Fruit fly (Drosophila melanogaster): ENCODE measurements around the gene hyx.

DNA sequence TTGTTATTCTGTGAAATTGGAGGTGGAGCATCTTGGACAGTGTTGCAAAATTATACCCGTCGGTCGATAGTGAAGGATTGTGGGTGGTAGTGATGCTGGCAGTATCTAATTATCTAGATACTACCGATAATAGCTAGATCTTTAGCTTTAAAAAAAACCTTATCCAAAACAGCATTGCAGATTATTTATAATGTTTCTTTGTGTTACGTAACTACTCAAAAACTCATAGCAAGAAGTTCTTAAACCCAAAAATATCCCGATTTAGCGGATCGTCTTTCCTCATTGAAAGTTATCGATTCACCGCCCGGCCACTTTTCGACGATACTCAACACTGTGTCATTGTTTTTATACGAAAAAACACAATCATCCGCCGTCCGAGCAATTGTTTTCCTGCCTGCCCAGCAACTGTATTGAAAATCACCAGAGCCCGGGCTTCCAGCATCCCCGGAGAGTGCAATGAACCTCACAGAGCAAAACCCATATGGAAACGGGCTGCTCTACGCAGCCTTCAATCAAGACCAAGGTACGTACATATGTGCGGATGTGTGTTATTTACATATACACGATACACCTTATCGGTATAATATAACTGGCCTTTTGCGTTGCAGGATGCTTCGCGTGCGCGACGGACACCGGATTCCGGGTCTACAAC is 45.5 kb upstream of the hyx start, which contains the start of gene CG11975:
- TF ChIP-seq pan (optimal IDR thresholded peaks at IDR 0.05) (no peak), psq (optimal IDR thresholded peaks at IDR 0.05) (no peak), CG8478 (optimal IDR thresholded peaks at IDR 0.05) (no peak), EcR (GFP tag; optimal IDR thresholded peaks at IDR 0.05) (no peak), usp (GFP tag; optimal IDR thresholded peaks at IDR 0.05) (no peak)
